Fruit fly (Drosophila melanogaster) whole organism: ENCODE results near the gene Hrd3.

Source experiments
- CG8478 ChIP-seq: fragments of >200 bp; optimal IDR thresholded peaks from 2 replicates; lab custom pipeline; 2018; ENCODE audit warnings: inconsistent platforms
- Dll ChIP-seq: fragments of >200 bp; optimal IDR thresholded peaks from 2 replicates; lab custom pipeline; 2017
- EcR ChIP-seq, 2 experiments: fragments of >200 bp; optimal IDR thresholded peaks; 2 replicates each; lab custom pipeline; 2017; ENCODE audit warnings: missing biosample characterization in 2 of 2, missing genetic modification characterization in 2 of 2, missing genetic modification reagents in 2 of 2
- pan ChIP-seq: fragments of >200 bp; optimal IDR thresholded peaks from 2 replicates; lab custom pipeline; 2017
- psq ChIP-seq: fragments of >200 bp; optimal IDR thresholded peaks from 2 replicates; lab custom pipeline; 2017
- usp ChIP-seq: fragments of >200 bp; optimal IDR thresholded peaks from 2 replicates; lab custom pipeline; 2017; ENCODE audit warnings: missing biosample characterization, missing genetic modification characterization, mixed read lengths

Hrd3 gene

DNA sequence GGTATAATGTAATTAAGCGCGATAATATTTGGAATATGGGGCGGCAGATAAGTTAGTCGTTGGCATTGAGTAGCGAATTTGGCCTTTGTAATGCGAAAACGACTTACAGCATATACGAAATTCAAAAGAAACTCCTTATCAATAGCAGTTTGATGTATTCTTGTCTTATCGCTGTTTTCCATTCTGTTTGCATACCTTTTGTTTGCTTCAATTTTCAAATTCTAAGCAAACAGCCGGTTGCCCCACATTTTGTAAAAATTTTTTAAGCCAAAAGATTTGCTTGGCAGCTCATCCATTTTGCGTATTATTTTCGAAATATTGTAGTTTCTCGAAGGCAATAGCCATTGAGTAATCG, 25.0 kb upstream of the Hrd3 start:
- no peak for TF ChIP-seq CG8478 (lab: Kevin White, UChicago)
- no peak for TF ChIP-seq Dll (lab: Kevin White, UChicago)
- TF ChIP-seq usp (GFP tag; lab: Kevin White, UChicago): no peak

DNA sequence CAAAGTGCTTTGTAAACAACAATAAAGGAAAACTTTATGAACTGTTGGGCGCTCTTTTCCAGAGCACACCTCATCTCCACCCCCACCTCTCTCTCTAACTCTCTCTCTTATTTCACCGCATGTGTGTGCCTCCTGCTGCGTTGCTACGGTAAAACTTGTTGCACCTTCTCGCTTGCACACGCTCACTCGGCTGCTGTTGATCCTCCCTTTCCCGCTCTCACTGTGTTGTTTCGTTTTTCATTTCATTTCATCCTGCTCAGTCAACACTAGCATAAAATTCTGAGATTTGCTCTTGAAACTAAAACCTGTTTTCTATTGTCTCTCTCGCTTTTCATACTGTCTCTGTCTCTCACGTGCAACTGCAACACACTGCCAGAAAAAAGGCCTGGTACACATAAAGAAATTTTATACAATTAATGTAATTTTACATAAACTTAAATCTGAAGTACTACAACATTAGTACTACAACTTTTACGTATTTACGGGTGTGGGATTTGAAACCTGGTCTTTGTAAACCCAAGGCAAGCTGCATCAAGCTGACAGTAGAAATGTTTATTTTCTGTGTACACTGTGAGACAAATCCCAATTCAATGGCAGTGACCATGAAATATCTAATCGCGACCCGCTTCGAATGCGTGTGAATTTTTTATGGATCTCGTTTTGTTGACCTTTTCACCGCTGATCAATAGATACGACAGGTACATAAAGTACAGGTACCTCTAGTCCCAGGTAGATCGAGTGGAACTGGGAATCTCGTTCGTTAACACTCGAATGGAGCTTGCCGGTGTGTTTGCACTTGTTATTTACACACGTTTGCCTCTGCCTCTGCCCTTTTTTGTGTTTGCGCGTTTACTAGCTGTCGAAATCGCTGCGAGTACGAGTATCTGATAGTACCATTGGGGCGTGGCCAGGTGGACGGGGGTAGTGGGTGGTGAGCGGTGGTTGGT, 24.4 kb upstream of the Hrd3 start:
- TF ChIP-seq usp (GFP tag; lab: Kevin White, UChicago) (no peak), Dll (lab: Kevin White, UChicago) (no peak), psq (lab: Kevin White, UChicago) (no peak), pan (no peak), EcR (GFP tag; optimal IDR thresholded peaks at IDR 0.05; lab: Kevin White, UChicago) (no peak), CG8478 (lab: Kevin White, UChicago) (no peak)

DNA sequence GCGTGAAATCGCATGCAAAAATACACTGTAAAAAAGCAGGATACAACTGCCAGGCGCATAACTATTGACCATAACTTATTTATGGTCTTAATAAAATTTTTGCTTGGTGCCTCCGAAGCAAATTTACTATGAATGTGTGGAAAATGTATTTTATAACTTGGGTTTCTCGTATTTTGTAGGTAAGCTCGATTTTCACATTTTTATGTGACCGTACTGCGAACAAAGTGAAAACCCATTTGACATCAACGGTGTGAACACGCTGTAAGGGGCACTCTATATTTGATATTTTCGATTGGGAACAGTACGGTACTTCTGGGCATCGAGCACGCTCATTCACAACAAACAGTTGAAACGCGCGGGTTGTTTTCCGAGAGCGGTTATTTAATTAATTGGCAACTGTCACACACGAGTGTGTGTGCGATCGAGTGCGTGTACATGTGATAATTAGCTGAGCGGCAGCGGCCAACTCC, 23.1 kb upstream of the Hrd3 start, which contains the start of the genes Nup98-96 and mbc:
Gene Nup98-96 (minus strand): TSS at position 156 of the 470 bp plus-strand sequence.
Gene mbc (plus strand): TSS at position 300 of the 470 bp plus-strand sequence.
- TF ChIP-seq Dll (lab: Kevin White, UChicago): no peak
- no peak for TF ChIP-seq CG8478 (lab: Kevin White, UChicago)
- TF ChIP-seq usp (GFP tag; lab: Kevin White, UChicago): no peak
- no peak for TF ChIP-seq EcR (GFP tag; optimal IDR thresholded peaks at IDR 0.05; lab: Kevin White, UChicago)
- TF ChIP-seq pan: no peak
- no peak for TF ChIP-seq psq (lab: Kevin White, UChicago)

DNA sequence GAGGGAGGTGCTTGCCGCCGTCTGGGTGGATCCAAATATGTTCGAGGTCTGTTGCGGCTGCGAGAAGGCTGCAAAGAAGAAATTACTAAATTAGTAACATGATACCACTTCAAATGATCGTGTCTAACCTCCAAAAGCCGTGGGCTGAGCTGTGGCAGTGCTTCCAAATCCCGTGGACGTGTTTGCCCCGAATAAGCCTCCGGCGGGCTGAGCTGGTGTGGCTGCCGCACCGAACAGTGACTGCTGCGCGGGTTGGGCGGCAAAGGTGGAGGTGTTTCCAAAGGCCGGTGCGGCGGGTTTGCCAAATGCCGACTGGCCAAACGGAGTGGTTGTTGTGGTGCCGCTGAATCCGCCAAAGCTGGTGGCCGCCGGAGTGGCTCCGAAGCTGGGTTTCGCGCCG, 22.4 kb upstream of the Hrd3 start:
- no peak for TF ChIP-seq EcR (GFP tag; optimal IDR thresholded peaks at IDR 0.05; lab: Kevin White, UChicago)

DNA sequence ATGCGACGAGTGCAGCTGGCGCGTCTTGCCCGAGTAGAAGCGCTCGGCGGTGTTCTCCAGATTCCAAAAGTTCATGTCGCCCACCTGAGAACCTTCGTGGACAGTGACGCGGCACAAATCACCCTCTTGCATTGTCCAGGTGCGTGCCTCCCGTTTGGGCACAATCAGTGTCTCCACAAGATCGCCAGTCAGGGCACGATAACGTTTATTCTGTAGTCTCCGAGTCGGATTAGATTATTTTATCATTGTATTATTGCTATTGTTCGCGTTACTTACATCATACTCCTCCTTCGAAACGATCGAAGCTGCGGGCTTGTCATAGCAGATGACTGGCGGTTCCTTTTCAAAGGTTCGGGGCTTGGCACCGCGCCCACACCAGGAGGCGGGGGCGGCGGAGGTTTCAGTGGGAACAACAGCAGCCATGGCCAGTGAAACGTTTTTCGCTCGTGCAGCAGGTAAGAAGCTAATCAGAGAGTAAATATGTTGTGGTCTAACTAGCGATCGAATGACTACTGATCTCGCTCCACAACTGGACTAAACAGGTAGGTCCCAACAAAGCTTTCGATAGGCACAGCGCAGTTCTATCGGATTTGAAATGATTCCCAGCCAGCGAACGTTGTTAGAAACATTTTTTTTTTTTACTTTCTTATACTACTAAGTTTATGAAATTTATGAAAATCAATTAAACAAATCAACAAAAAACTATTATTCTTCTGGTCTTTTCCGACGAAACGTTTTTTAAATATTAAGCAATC, 15.4 kb upstream of the Hrd3 start, which contains the start of gene CG10208:
Gene CG10208 (minus strand): TSS at position 518 of the 755 bp plus-strand sequence.
- TF ChIP-seq usp (GFP tag; lab: Kevin White, UChicago) (no peak), CG8478 (lab: Kevin White, UChicago) (no peak), EcR (GFP tag; optimal IDR thresholded peaks at IDR 0.05; lab: Kevin White, UChicago) (no peak), pan (no peak), Dll (lab: Kevin White, UChicago) (no peak), psq (lab: Kevin White, UChicago) (no peak)

DNA sequence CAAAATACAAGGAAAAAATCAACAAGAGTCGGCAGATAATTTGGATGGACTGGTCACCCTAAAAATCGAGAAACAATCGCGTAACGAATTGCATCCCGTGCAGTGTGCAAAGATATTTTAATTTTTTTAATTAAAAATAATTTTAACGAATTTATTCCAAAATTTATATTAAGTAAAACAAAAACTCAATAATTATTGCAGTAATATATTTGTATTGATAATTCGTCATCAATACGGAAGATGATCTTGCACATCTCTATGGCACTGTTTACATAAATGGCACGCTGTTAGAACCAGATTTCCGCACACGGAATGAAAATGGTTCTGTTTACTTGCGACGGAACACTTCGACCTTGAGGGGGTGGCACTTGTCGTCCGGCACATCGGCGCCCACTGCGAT, 14.5 kb upstream of the Hrd3 start, which contains the start of gene tst:
Gene tst (minus strand): TSS at position 52 of the 400 bp plus-strand sequence.
- no peak for TF ChIP-seq Dll (lab: Kevin White, UChicago)
- no peak for TF ChIP-seq psq (lab: Kevin White, UChicago)
- no peak for TF ChIP-seq EcR (GFP tag; optimal IDR thresholded peaks at IDR 0.05; lab: Kevin White, UChicago)
- no peak for TF ChIP-seq CG8478 (lab: Kevin White, UChicago)
- TF ChIP-seq pan: no peak
- TF ChIP-seq usp (GFP tag; lab: Kevin White, UChicago): no peak

DNA sequence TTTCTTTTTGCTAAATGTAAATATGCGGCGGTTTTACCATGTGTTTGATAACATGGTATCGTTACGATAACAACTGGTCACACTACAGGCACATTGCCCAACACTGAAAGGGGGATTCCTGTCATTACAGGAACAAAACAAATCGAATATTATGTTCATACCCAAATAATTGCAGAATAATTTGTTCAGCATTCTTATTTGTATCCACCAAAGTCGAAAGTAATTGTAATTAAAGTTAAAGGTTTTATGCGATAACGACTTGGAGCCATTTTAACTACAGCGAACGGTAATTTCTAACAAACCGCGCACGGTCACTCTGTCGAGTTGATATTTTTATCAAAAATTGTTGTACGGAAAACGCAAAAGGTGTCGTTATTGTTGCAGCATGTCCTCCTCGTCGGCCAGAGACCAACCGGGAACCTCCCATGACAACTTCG, 9.1 kb upstream of the Hrd3 start, which contains the start of the genes CG10214 and CG10375:
Gene CG10214 (minus strand): TSS at position 72 of the 437 bp plus-strand sequence.
Gene CG10375 (plus strand): TSS at position 296 of the 437 bp plus-strand sequence.
- no peak for TF ChIP-seq usp (GFP tag; lab: Kevin White, UChicago)
- no peak for TF ChIP-seq psq (lab: Kevin White, UChicago)
- no peak for TF ChIP-seq EcR (GFP tag; optimal IDR thresholded peaks at IDR 0.05; lab: Kevin White, UChicago)
- no peak for TF ChIP-seq pan

DNA sequence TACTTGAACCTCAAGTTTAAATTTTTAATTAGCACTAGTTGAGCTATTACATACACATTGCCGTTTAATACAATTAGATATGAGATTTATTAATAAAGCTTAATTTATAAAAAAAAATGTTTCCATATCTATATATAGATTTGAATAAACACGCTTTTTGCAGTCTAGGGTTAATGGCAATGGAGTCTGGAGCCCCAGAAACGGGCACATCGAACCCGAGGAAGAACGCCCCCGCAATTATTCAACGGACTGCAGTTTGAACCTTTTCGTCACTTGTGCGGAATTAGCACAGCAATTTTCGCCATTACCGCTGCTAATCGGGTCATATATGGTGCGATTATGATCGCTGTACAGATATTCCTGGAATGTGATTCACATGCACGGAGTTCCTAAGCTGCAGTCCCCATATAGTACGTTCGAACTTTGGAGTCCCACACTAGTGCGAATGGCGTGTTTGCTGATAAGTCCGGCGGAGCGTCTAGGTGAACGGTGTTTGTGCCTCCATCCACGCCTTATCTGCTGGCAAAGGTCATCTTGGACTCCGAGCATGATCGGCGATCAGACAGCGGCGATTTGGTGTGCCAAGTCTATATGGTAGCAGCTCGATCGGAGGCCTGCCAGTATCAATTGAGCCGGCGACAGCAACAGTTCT, 5.4 kb upstream of the Hrd3 start, which contains the start of gene Lsd-1:
Gene Lsd-1 (plus strand): TSS at position 236 of the 652 bp plus-strand sequence.
- no peak for TF ChIP-seq pan
- no peak for TF ChIP-seq CG8478 (lab: Kevin White, UChicago)
- no peak for TF ChIP-seq psq (lab: Kevin White, UChicago)
- TF ChIP-seq Dll (lab: Kevin White, UChicago): no peak
- no peak for TF ChIP-seq usp (GFP tag; lab: Kevin White, UChicago)
- TF ChIP-seq EcR (GFP tag; optimal IDR thresholded peaks at IDR 0.05; lab: Kevin White, UChicago): no peak

DNA sequence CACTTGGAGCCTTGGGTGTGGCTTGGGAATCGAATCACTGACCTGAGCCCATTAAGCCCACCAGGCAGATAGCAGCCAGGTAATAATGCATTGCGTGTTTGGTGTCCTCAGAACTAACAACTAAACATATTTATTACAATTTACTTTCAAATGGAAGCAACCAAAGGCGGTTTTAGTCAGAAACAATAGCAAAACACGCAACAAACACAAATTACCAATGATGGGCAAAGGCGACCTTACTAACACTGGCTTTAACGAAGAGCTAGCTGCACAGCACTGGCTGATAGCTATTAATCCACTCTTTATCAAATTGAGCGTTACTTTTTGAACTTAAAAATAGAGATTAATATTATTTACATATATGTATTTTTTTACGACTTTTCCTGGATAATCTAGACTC, 4.7 kb upstream of the Hrd3 start, which contains the start of gene udt:
Gene udt (minus strand): TSS at position 249 of the 400 bp plus-strand sequence.
- TF ChIP-seq EcR (GFP tag; optimal IDR thresholded peaks at IDR 0.05; lab: Kevin White, UChicago): no peak
- no peak for TF ChIP-seq pan
- no peak for TF ChIP-seq psq (lab: Kevin White, UChicago)
- TF ChIP-seq Dll (lab: Kevin White, UChicago): no peak
- no peak for TF ChIP-seq usp (GFP tag; lab: Kevin White, UChicago)
- TF ChIP-seq CG8478 (lab: Kevin White, UChicago): no peak

DNA sequence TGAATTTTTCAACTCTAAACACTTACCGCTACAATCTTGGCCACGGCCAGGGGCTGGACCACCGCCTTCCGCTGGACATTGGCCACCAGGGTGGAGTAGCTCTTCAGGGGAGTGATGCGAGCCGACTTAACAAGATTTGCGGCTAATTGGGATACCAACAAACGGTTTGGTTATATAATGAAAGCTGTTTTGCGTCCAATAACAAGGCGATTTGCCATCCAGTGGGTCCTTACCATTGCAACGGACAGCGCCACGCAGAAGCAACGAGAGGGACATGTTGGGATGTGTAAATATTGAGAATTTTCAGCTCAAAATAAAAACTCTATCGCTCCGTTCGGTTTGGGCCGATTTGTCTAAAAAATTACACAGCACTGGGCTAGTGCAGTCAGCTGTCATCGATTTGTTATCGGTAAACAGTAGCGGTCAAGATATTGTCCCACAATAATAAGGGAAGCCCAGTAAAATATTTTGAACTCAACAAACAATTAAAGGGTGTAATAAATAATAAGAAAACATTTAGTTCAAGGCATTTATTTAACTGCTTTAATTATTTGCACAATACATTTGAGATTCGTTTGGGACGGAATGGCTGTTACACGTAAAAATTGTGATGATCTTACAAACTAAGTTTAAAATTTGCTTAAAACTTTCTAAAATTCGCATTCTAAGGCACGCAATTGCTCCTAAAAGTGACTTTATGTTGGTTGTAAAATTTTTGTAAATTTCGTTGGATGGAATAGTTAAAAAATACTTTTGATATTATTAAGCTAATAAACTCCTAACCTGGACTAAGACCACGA, 2.1 kb upstream of the Hrd3 start, which contains the start of gene SdhD:
Gene SdhD (minus strand): TSS at position 382 of the 800 bp plus-strand sequence.
- no peak for TF ChIP-seq pan
- no peak for TF ChIP-seq usp (GFP tag; lab: Kevin White, UChicago)
- TF ChIP-seq Dll (lab: Kevin White, UChicago): no peak
- TF ChIP-seq EcR (GFP tag; optimal IDR thresholded peaks at IDR 0.05; lab: Kevin White, UChicago): no peak
- no peak for TF ChIP-seq psq (lab: Kevin White, UChicago)
- no peak for TF ChIP-seq CG8478 (lab: Kevin White, UChicago)
